Worm (Caenorhabditis elegans): ENCODE measurements around the gene Y67H2A.10.
A peak's percentile ranks its signal among the peaks of the same experiment; 100 is the strongest.

Gene Y67H2A.10

DNA sequence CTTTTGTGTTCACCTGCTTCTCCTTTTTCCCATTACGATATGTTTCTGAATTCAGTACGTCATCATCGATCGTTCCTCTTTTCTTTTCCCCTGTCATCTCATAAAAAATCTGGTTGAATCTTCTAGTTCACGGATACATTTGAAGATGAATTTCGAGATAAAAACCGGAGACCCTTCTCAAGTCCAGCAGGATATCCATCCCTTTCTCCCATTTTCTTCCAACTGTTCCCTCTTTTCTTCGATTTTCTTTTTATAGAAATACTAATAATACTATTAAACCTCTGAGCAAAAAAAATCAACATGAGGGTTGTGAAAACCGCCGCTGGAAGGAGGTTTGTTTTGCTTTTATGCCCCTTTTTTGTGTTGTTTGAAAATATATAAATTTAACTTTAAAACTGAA is 33.4 kb downstream of the Y67H2A.10 start, which contains the start of gene bus-12:
TSS of gene bus-12 (plus strand) at position 301 of the 400 bp plus-strand sequence.
- TF ChIP-seq elt-1 (tag; optimal IDR thresholded peaks at IDR 0.05; ENCODE audit: borderline replicate concordance, insufficient read depth) (no peak), blmp-1 (tag; optimal IDR thresholded peaks at IDR 0.05) (no peak), pha-4 (tag; optimal IDR thresholded peaks at IDR 0.05) (no peak), ceh-43 (GFP tag; optimal IDR thresholded peaks at IDR 0.05) (no peak), ces-1 (GFP tag; optimal IDR thresholded peaks at IDR 0.05) (no peak), sptf-1 (tag; optimal IDR thresholded peaks at IDR 0.05) (no peak), M03D4.4 (tag; optimal IDR thresholded peaks at IDR 0.05) (no peak), nhr-76 (tag; optimal IDR thresholded peaks at IDR 0.05) (no peak), ham-2 (GFP tag; optimal IDR thresholded peaks at IDR 0.05) (no peak), nhr-28 (tag; optimal IDR thresholded peaks at IDR 0.05) (no peak), snpc-4 (tag; optimal IDR thresholded peaks at IDR 0.05) (no peak), elt-3 (tag; optimal IDR thresholded peaks at IDR 0.05) (no peak), drap-1 (GFP tag; optimal IDR thresholded peaks at IDR 0.05) (no peak), tbx-8 (GFP tag; optimal IDR thresholded peaks at IDR 0.05) (no peak), ceh-39 (tag; optimal IDR thresholded peaks at IDR 0.05) (no peak), lin-32 (GFP tag; optimal IDR thresholded peaks at IDR 0.05) (no peak)

DNA sequence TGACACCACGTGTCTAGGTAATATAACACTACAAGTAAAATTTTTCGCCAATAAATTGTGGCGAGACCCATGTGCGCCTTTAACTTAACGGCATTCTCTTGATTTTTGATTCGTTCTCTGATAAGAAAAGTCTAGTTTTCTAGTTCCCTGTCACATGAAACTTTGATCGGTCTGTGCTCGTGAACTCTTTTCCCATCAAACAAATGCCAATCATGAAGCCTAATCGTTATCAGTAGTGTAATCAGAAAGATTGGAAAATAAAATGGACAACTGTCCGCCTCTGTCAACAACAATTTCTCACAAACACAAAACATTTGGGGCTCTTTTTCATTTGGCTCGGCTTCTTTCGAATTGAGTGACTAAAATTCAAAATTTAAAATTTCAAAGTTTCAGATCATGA is 35.5 kb downstream of the Y67H2A.10 start, which contains the start of gene ttr-45:
TSS of gene ttr-45 (plus strand) at position 385 of the 400 bp plus-strand sequence.
- TF ChIP-seq hlh-1 (tag; optimal IDR thresholded peaks at IDR 0.05) (peak; percentile 11), mls-2 (tag; optimal IDR thresholded peaks at IDR 0.05) (no peak), unc-62 (GFP tag; optimal IDR thresholded peaks at IDR 0.05) (peak; percentile 22)

DNA sequence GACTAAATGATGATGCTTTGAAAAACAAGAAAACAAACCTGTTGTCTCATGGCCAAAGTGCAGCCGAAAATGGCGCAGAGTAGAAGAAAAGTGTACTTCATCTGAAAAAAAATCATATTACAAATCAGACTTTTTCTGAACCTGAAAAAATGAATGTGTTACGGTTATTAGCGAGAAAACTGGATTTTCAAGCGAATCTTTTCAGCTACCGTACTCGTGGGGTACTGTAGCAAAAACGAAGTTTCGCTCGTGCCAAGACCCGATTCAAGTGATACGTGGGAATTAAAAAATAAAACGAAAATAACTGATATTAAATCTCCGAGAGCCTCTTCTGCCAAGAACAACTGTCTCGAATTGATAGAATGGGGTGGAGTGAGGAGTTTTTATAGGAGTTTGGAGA is 37.1 kb downstream of the Y67H2A.10 start, which contains the start of gene ttr-51:
TSS of gene ttr-51 (minus strand) at position 101 of the 400 bp plus-strand sequence.
- TF ChIP-seq nhr-28 (tag; optimal IDR thresholded peaks at IDR 0.05) (no peak), tbx-8 (GFP tag; optimal IDR thresholded peaks at IDR 0.05) (no peak), mep-1 (tag; optimal IDR thresholded peaks at IDR 0.05) (no peak), unc-120 (tag; optimal IDR thresholded peaks at IDR 0.05; ENCODE audit: poor library complexity, severe bottlenecking) (no peak), unc-62 (GFP tag; optimal IDR thresholded peaks at IDR 0.05) (no peak), hlh-1 (tag; optimal IDR thresholded peaks at IDR 0.05) (no peak), sptf-1 (tag; optimal IDR thresholded peaks at IDR 0.05) (no peak), nhr-237 (tag; optimal IDR thresholded peaks at IDR 0.05) (no peak), lin-32 (GFP tag; optimal IDR thresholded peaks at IDR 0.05) (no peak), lin-13 (tag; optimal IDR thresholded peaks at IDR 0.05) (no peak), nhr-12 (tag; optimal IDR thresholded peaks at IDR 0.05) (no peak), pha-4 (tag; optimal IDR thresholded peaks at IDR 0.05) (no peak), ham-2 (GFP tag; optimal IDR thresholded peaks at IDR 0.05) (no peak), snpc-4 (tag; optimal IDR thresholded peaks at IDR 0.05) (no peak), nhr-2 (tag; optimal IDR thresholded peaks at IDR 0.05) (no peak), ztf-11 (tag; optimal IDR thresholded peaks at IDR 0.05) (no peak), mab-5 (tag; optimal IDR thresholded peaks at IDR 0.05) (no peak), ceh-43 (GFP tag; optimal IDR thresholded peaks at IDR 0.05) (no peak)

DNA sequence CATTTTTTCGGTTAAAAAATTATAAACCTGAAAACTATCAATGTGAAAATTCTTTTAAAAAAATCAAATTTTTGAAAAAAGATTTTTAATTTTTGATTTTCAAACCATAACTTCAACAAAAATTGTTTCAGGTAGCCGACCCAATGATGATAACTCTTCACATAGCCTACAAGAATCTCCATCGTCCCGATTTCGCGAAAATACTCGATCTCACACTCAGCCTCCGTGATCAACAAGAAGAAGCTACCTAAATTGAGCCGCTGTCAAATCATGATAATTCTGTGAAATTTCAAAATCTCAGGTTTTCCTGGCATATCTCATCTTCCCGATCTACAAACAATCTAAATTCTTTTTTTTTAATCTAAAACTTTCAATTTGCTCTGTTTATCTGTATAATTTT is 39.1 kb downstream of the Y67H2A.10 start:
- no peak for TF ChIP-seq nhr-237 (tag; optimal IDR thresholded peaks at IDR 0.05)
- no peak for TF ChIP-seq pha-4 (tag; optimal IDR thresholded peaks at IDR 0.05)
- TF ChIP-seq mep-1 (tag; optimal IDR thresholded peaks at IDR 0.05): no peak

DNA sequence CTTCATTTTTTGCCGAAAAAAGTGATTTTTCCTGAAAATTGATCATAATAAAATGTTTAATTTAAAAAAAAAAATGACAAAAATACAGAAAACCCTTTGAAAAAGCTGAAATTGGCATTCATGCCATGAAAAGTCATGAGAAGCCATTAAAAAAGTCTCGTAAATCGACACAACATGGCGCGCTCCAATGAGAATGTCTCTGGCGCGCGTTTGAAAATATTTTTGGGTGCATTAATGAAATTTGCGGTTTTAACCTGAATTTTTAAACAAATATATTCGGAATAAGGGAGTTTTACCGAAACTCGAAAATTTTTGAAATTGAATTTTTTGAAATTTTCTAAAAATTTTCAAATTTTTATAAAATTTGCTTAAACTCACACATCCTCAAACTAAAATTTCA is 41.5 kb downstream of the Y67H2A.10 start:
- TF ChIP-seq ces-1 (GFP tag; optimal IDR thresholded peaks at IDR 0.05) (no peak), hlh-1 (tag; optimal IDR thresholded peaks at IDR 0.05) (no peak), ceh-39 (tag; optimal IDR thresholded peaks at IDR 0.05) (no peak), nhr-28 (tag; optimal IDR thresholded peaks at IDR 0.05) (no peak), nhr-76 (tag; optimal IDR thresholded peaks at IDR 0.05) (no peak)

DNA sequence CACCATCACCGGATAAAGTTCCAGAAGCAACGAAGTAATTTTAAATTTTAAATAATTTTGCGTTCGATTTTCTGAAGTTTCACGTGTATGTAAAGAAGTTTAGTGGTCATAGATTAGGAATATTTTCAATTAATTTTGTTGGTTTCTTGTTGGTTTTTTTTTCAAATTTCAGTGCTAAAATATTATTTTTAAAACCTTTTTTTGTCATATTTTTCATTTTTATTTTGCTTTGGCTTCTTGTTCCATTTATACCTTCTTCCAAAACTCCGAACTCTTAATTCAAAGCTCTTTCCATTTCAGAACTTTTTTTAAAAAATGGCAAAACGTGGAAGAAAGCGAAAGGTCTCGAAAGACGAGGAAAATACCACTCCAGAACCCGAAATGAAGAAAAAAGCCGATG is 42.3 kb downstream of the Y67H2A.10 start, which contains the start of gene JC8.7:
TSS of gene JC8.7 (plus strand) at position 301 of the 400 bp plus-strand sequence.
- no peak for TF ChIP-seq nhr-12 (tag; optimal IDR thresholded peaks at IDR 0.05)
- TF ChIP-seq mab-5 (tag; optimal IDR thresholded peaks at IDR 0.05): no peak
- no peak for TF ChIP-seq sptf-1 (tag; optimal IDR thresholded peaks at IDR 0.05)
- TF ChIP-seq pha-4 (tag; optimal IDR thresholded peaks at IDR 0.05): no peak
- no peak for TF ChIP-seq nhr-28 (tag; optimal IDR thresholded peaks at IDR 0.05)
- TF ChIP-seq mep-1 (tag; optimal IDR thresholded peaks at IDR 0.05): no peak
- TF ChIP-seq cnd-1 (tag; optimal IDR thresholded peaks at IDR 0.05): no peak
- no peak for TF ChIP-seq sem-2 (GFP tag; optimal IDR thresholded peaks at IDR 0.05)
- no peak for TF ChIP-seq M03D4.4 (tag; optimal IDR thresholded peaks at IDR 0.05)
- no peak for TF ChIP-seq unc-120 (tag; optimal IDR thresholded peaks at IDR 0.05; ENCODE audit: poor library complexity, severe bottlenecking)
- no peak for TF ChIP-seq ceh-39 (tag; optimal IDR thresholded peaks at IDR 0.05)
- no peak for TF ChIP-seq flh-1 (GFP tag; optimal IDR thresholded peaks at IDR 0.05)
- no peak for TF ChIP-seq ham-2 (GFP tag; optimal IDR thresholded peaks at IDR 0.05)
- no peak for TF ChIP-seq blmp-1 (tag; optimal IDR thresholded peaks at IDR 0.05)
- TF ChIP-seq elt-3 (tag; optimal IDR thresholded peaks at IDR 0.05): no peak
- TF ChIP-seq unc-39 (tag; optimal IDR thresholded peaks at IDR 0.05): no peak
- TF ChIP-seq elt-1 (tag; optimal IDR thresholded peaks at IDR 0.05; ENCODE audit: borderline replicate concordance, insufficient read depth): no peak
- TF ChIP-seq lsy-2 (tag; optimal IDR thresholded peaks at IDR 0.05): no peak
- TF ChIP-seq nhr-237 (tag; optimal IDR thresholded peaks at IDR 0.05): no peak
- TF ChIP-seq lin-13 (tag; optimal IDR thresholded peaks at IDR 0.05): no peak

All from whole organism, mixed stage, embryonic.